Fruit fly (Drosophila melanogaster) S2 (cell line): ENCODE measurements around the gene CG32856.

Experiments used
- CG8478 ChIP-seq: fragments of >200 bp; optimal IDR thresholded peaks from 2 replicates; lab custom pipeline; 2018
- CTCF ChIP-seq, 2 experiments: fragments of >200 bp; optimal IDR thresholded peaks; 2 replicates each; lab custom pipeline; 2018

DNA sequence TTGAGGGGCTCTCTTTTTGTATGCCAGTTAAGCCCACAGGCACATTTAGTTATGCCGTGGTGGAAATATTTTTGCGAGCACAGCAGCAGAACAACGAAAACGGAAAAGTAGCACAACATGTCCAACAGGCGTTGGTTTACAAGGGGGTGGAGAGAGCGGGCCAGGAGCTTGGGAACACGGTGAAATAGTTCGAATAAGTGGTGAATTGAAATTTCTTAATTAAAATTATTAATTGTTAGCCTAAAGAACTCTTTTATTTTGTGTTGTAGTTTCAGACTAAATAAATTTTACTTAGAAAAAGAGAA, 45.0 kb downstream of the CG32856 start:
- TF ChIP-seq CTCF (optimal IDR thresholded peaks at IDR 0.05; lab: Kevin White, UChicago), result no peak
- no peak for TF ChIP-seq CG8478
